Worm (Caenorhabditis elegans): ENCODE data around the gene nlp-28.

Gene nlp-28

DNA sequence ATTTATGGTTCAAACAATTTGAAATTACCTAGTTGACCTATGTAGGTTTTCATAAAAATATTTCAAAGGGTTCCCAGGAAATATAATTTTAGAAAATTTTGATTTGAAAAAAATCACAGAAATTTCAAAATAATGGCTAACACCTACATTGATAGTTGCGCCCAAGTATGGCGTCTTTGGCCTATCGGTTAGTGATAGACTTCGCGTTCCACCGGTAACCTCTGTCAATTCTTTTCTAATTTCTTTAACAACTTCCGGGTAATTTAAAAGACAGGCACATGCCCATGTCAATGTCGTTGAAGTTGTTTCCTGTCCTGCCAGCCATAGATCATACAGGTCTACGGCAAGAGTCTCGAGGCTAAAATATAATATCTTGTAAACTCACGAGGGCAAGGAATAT lies 18.8 kb upstream of the nlp-28 start:
- TF ChIP-seq lin-14 (GFP tag; optimal IDR thresholded peaks at IDR 0.05) (no peak), isw-1 (GFP tag; IDR thresholded peaks at IDR 0.05) (no peak), efl-3 (GFP tag; optimal IDR thresholded peaks at IDR 0.05) (no peak), ceh-8 (GFP tag; optimal IDR thresholded peaks at IDR 0.05) (no peak), snu-23 (GFP tag; optimal IDR thresholded peaks at IDR 0.05) (no peak)

DNA sequence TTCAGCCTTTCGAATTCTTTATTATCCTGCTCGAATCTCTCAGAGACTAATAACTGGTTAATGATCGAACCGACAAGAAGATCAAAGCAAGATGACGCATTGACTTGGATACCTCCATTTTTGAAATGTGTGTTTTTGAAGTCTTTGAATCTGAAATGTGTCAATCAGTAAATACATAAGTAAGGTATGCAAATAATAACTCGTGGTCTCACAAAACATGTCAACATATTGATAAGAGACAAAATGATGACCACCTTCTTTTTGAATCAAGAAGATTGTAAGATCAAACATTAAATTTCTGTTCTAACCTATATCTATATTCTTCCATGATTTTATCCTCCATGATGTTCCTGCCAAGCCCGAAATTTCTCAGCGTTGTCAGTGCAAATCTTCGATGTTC lies 18.0 kb upstream of the nlp-28 start:
- TF ChIP-seq lin-35 (GFP tag; optimal IDR thresholded peaks at IDR 0.05) (peak in 1 of 2 experiments; percentile 2), nhr-76 (tag; optimal IDR thresholded peaks at IDR 0.05) (no peak), mep-1 (tag; optimal IDR thresholded peaks at IDR 0.05) (no peak), zag-1 (tag; optimal IDR thresholded peaks at IDR 0.05) (no peak), elt-2 (tag; optimal IDR thresholded peaks at IDR 0.05) (peak; percentile 50), nhr-20 (tag; optimal IDR thresholded peaks at IDR 0.05) (peak; percentile 44)

DNA sequence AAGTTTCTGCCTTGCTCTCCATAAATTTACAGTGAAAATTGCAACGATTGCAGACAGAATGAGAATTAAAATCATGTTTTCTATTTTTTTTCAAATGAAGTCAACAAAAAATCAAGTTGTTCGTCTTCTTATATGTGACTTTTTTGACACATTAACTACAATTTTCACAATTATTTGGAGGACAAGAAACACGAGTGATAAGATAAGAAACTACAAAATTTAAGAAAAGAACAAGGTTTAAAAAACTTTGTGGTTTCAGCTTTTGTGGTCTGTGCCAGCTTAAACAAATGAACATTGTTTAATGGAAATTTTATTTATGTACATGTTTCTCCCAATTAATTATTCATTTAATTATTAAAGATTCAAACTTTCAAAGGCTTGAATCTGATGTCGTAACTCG lies 17.3 kb upstream of the nlp-28 start, which contains the start of gene cyp-34A9:
Gene cyp-34A9 (minus strand): TSS at position 131 of the 400 bp plus-strand sequence.
- TF ChIP-seq elt-2 (tag; optimal IDR thresholded peaks at IDR 0.05) (peak; percentile 66), nhr-20 (tag; optimal IDR thresholded peaks at IDR 0.05) (peak; percentile 69), lin-35 (GFP tag; optimal IDR thresholded peaks at IDR 0.05) (peak in 1 of 2 experiments; percentile 14), nhr-85 (tag) (peak; percentile 4), lin-13 (GFP tag; optimal IDR thresholded peaks at IDR 0.05) (no peak), C16A3.4 (tag; optimal IDR thresholded peaks at IDR 0.05) (no peak), xbp-1 (tag; optimal IDR thresholded peaks at IDR 0.05) (no peak), nhr-90 (tag; optimal IDR thresholded peaks at IDR 0.05; ENCODE audit: poor library complexity) (peak; percentile 8), nhr-71 (tag; optimal IDR thresholded peaks at IDR 0.05) (peak; percentile 13), elt-3 (tag; optimal IDR thresholded peaks at IDR 0.05) (peak in 4 of 6 experiments; percentile 3 to 65 (median 30))

DNA sequence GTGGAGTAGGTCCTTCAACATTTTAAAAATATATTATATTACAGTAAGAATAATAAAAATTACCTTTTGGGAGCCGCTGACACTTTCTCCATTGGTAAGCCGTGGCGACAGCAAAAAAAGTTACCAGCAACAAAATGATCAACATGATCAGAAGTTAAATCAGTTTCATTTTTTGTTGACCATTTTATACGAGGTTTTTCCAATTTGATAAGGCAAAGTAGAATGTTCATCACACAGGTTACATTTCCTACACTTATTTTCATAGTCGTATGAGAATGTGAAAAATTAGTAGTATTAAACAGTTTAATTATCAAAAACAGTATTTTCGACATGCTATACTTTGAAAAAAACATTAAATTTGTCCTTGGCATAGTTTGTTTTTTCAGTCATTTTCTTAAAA lies 14.9 kb upstream of the nlp-28 start, which contains the start of gene cyp-34A10:
Gene cyp-34A10 (minus strand): TSS at position 146 of the 400 bp plus-strand sequence.
- TF ChIP-seq hlh-4 (tag; optimal IDR thresholded peaks at IDR 0.05), result no peak
- TF ChIP-seq nhr-71 (tag; optimal IDR thresholded peaks at IDR 0.05), result no peak
- no peak for TF ChIP-seq sox-4 (tag; optimal IDR thresholded peaks at IDR 0.05)
- no peak for TF ChIP-seq sup-37 (GFP tag; optimal IDR thresholded peaks at IDR 0.05)
- TF ChIP-seq nhr-85 (tag), result no peak
- no peak for TF ChIP-seq mef-2 (tag; optimal IDR thresholded peaks at IDR 0.05)
- no peak for TF ChIP-seq nhr-237 (tag; optimal IDR thresholded peaks at IDR 0.05)
- no peak for TF ChIP-seq nhr-28 (tag; optimal IDR thresholded peaks at IDR 0.05)
- TF ChIP-seq efl-3 (GFP tag; optimal IDR thresholded peaks at IDR 0.05), result no peak
- no peak for TF ChIP-seq tlp-1 (tag; optimal IDR thresholded peaks at IDR 0.05)
- no peak for TF ChIP-seq ceh-90 (tag; optimal IDR thresholded peaks at IDR 0.05)
- no peak for TF ChIP-seq nhr-77 (tag; optimal IDR thresholded peaks at IDR 0.05)

DNA sequence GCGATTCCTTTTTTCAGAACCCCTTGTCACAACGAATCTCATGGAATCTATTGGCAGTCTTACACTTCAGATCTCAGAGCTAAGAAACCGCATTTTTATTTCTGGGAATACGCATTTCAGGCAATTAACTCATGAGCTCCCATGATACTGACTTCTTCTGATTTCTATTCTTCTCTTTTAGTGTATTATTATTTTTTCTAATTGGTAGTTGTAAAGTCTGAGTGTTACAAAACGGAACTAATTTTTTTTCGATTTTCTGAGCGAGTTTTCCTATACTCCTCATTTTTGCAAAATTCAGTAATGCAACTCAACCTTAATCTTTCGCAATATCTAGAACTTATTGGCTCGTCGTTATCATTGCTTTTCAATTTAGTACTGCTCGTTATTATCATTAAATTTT lies 13.3 kb upstream of the nlp-28 start, which contains the start of gene str-82:
Gene str-82 (plus strand): TSS at position 301 of the 400 bp plus-strand sequence.
- TF ChIP-seq lin-14 (GFP tag; optimal IDR thresholded peaks at IDR 0.05) (no peak), lin-35 (GFP tag; optimal IDR thresholded peaks at IDR 0.05) (no peak), tbx-2 (tag; optimal IDR thresholded peaks at IDR 0.05) (no peak), mef-2 (tag; optimal IDR thresholded peaks at IDR 0.05) (no peak), nhr-77 (tag; optimal IDR thresholded peaks at IDR 0.05) (no peak), egl-27 (tag; optimal IDR thresholded peaks at IDR 0.05) (no peak), nhr-71 (tag; optimal IDR thresholded peaks at IDR 0.05) (no peak), nhr-90 (tag; optimal IDR thresholded peaks at IDR 0.05; ENCODE audit: poor library complexity) (no peak), fos-1 (tag; optimal IDR thresholded peaks at IDR 0.05) (no peak), unc-86 (tag; optimal IDR thresholded peaks at IDR 0.05) (no peak), C04F5.9 (tag; optimal IDR thresholded peaks at IDR 0.05) (no peak), jun-1 (tag; optimal IDR thresholded peaks at IDR 0.05) (no peak), unc-30 (tag; optimal IDR thresholded peaks at IDR 0.05) (no peak), C16A3.4 (tag; optimal IDR thresholded peaks at IDR 0.05) (no peak), sup-37 (GFP tag; optimal IDR thresholded peaks at IDR 0.05) (no peak), tlp-1 (tag; optimal IDR thresholded peaks at IDR 0.05) (no peak)

Data from whole organism, L1 larva.